Worm (Caenorhabditis elegans) whole organism, midembryonic: ENCODE measurements around the gene his-31.

Experiments
- T22C8.4 ChIP-seq: fragments of 200-800 bp; sonication (Bioruptor generic); IDR thresholded peaks from 2 replicates; pipeline ENCODE4 v1.3.6; 2022; ENCODE audit warnings: missing genetic modification characterization, missing compliant biosample characterization
- flt-1 ChIP-seq: fragments of 200-800 bp; sonication (Bioruptor generic); IDR thresholded peaks from 2 replicates; pipeline ENCODE4 v1.3.6; 2022; ENCODE audit warnings: missing genetic modification characterization, missing compliant biosample characterization
- med-1 ChIP-seq: sonication (generic microtip); optimal IDR thresholded peaks from 2 replicates; lab custom pipeline; 2017; ENCODE audit warnings: missing genetic modification characterization, mild to moderate bottlenecking, missing compliant biosample characterization, antibody characterized with exemption, missing genetic modification reagents; ENCODE audit not compliant: insufficient read depth
- ref-1 ChIP-seq: fragments of 200-800 bp; sonication (Bioruptor generic); conservative IDR thresholded peaks from 2 replicates; pipeline ENCODE4 v1.3.6; 2022; ENCODE audit warnings: missing genetic modification reagents, missing genetic modification characterization, missing compliant biosample characterization
- ztf-23 ChIP-seq: fragments of 200-800 bp; sonication (Bioruptor generic); IDR thresholded peaks from 2 replicates; pipeline ENCODE4 v1.3.6; 2022; ENCODE audit warnings: missing genetic modification reagents, missing genetic modification characterization, missing compliant biosample characterization

DNA sequence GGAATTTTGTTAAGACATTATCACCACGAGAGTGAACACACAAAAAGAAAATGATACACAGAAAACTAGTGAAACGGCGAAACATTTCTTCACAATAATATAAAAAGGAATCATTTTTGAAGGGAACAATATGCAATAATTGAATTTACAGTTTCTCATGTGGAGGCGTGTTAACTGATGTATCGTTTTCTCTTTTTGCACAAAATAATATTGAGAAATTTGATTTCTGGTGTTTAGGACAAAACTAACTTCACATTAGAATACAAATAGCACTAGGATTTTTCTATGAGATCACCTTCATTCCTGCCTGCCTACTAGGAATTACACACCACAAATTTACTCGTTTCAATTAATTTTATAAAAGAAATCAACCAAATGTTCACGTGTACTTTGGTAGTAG lies 24.7 kb upstream of the his-31 start, which contains the start of gene D2096.13:
- no peak for TF ChIP-seq T22C8.4 (GFP tag; lab: Robert Waterston, UW)
- TF ChIP-seq ref-1, result no peak
- no peak for TF ChIP-seq flt-1 (GFP tag; lab: Robert Waterston, UW)
- TF ChIP-seq ztf-23 (GFP tag; lab: Robert Waterston, UW), result no peak
- TF ChIP-seq med-1 (GFP tag; lab: Kevin White, UChicago), result no peak
